Worm (Caenorhabditis elegans): ENCODE data around the gene ets-10.

Gene ets-10

DNA sequence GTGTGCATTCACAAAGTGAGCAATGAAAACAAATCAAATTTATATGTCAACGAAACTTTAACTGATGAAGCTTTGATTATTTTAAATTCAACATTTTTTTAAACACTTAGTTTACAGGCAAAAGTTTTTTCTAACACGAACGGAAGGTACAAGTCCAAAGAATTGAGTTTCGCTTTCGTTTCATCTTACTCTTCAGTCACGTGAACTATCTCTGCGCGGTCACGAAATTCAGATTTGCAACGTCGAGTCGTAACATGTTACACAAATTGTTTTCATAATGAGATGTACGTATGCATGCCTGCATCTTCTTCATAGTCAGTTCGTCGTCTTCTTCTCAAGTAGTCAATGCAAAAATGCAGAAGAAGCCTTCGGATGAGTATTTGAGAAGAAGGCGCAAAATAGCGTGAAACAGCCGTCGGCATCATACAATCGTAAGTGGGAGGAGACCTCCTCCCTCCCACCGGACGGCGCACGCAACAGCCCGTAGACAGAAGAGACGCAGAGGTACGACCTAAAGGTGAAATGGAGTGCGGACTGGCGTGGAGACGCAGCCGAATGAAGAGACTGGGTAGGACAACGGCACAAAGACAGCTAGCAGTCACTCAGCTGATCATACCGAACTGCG is 18.6 kb upstream of the ets-10 start, which contains the start of gene coel-1 (continued):
- no peak for TF ChIP-seq T20F7.1 (GFP tag; optimal IDR thresholded peaks at IDR 0.05)
- no peak for TF ChIP-seq ZK337.2 (GFP tag; IDR thresholded peaks at IDR 0.05)
- TF ChIP-seq lim-7 (GFP tag; IDR thresholded peaks at IDR 0.05): no peak
- TF ChIP-seq zfp-2 (tag; optimal IDR thresholded peaks at IDR 0.05): no peak
- TF ChIP-seq F44E2.7 (GFP tag; IDR thresholded peaks at IDR 0.05): no peak
- TF ChIP-seq aly-2 (tag; optimal IDR thresholded peaks at IDR 0.05): no peak
- no peak for TF ChIP-seq unc-130 (GFP tag; optimal IDR thresholded peaks at IDR 0.05)
- TF ChIP-seq zip-2 (tag; optimal IDR thresholded peaks at IDR 0.05): no peak
- TF ChIP-seq ceh-32 (tag; optimal IDR thresholded peaks at IDR 0.05; ENCODE audit: poor library complexity): no peak
- no peak for TF ChIP-seq nhr-25 (tag; optimal IDR thresholded peaks at IDR 0.05; ENCODE audit: borderline replicate concordance, insufficient read depth)
- no peak for TF ChIP-seq ceh-20 (GFP tag; IDR thresholded peaks at IDR 0.05)
- TF ChIP-seq zag-1 (tag; optimal IDR thresholded peaks at IDR 0.05): no peak
- TF ChIP-seq lin-13 (GFP tag; optimal IDR thresholded peaks at IDR 0.05): peak; percentile 2
- TF ChIP-seq mxl-2 (GFP tag; conservative IDR thresholded peaks at IDR 0.05): no peak
- TF ChIP-seq mdt-29 (GFP tag; IDR thresholded peaks at IDR 0.05): no peak
- no peak for TF ChIP-seq tra-1 (GFP tag; IDR thresholded peaks at IDR 0.05)
- TF ChIP-seq mep-1 (tag; optimal IDR thresholded peaks at IDR 0.05): peak; percentile 68
- no peak for TF ChIP-seq F10B5.3 (tag; optimal IDR thresholded peaks at IDR 0.05)
- peak; percentile 59 for TF ChIP-seq rbr-2 (tag; optimal IDR thresholded peaks at IDR 0.05)
- TF ChIP-seq dve-1 (tag; optimal IDR thresholded peaks at IDR 0.05; ENCODE audit: insufficient read depth): peak; percentile 35
- no peak for TF ChIP-seq nhr-237 (tag; optimal IDR thresholded peaks at IDR 0.05)
- TF ChIP-seq fkh-10 (GFP tag; optimal IDR thresholded peaks at IDR 0.05): peak; percentile 0
- no peak for TF ChIP-seq ama-1 (optimal IDR thresholded peaks at IDR 0.05)
- TF ChIP-seq attf-4 (tag; optimal IDR thresholded peaks at IDR 0.05): no peak
- peak; percentile 85 for TF ChIP-seq hlh-30 (tag; optimal IDR thresholded peaks at IDR 0.05; ENCODE audit: insufficient read depth)
- TF ChIP-seq lin-29 (GFP tag; IDR thresholded peaks at IDR 0.05): no peak
- no peak for TF ChIP-seq lin-1 (GFP tag; IDR thresholded peaks at IDR 0.05)
- no peak for TF ChIP-seq F26F4.8 (GFP tag; conservative IDR thresholded peaks at IDR 0.05)
- TF ChIP-seq skn-1 (tag; optimal IDR thresholded peaks at IDR 0.05): no peak
- TF ChIP-seq nhr-111 (GFP tag; optimal IDR thresholded peaks at IDR 0.05): no peak
- no peak for TF ChIP-seq zfp-3 (GFP tag; conservative IDR thresholded peaks at IDR 0.05)
- TF ChIP-seq ZK546.5 (tag; optimal IDR thresholded peaks at IDR 0.05): no peak
- no peak for TF ChIP-seq php-3 (GFP tag; IDR thresholded peaks at IDR 0.05)
- TF ChIP-seq hif-1 (tag; optimal IDR thresholded peaks at IDR 0.05): peak in 1 of 2 experiments; percentile 4
- no peak for TF ChIP-seq R02D3.7 (tag; optimal IDR thresholded peaks at IDR 0.05)
- TF ChIP-seq ztf-7 (tag; optimal IDR thresholded peaks at IDR 0.05): no peak
- no peak for TF ChIP-seq dmd-9 (GFP tag; IDR thresholded peaks at IDR 0.05)
- TF ChIP-seq daf-16 (GFP tag; optimal IDR thresholded peaks at IDR 0.05): no peak
- peak; percentile 37 for TF ChIP-seq daf-16 (tag; optimal IDR thresholded peaks at IDR 0.05)
- peak; percentile 78 for TF ChIP-seq set-16 (GFP tag; IDR thresholded peaks at IDR 0.05)
- no peak for TF ChIP-seq D1046.2 (GFP tag; IDR thresholded peaks at IDR 0.05)
- TF ChIP-seq nhr-48 (tag; optimal IDR thresholded peaks at IDR 0.05): peak; percentile 27
- TF ChIP-seq ceh-44 (GFP tag; IDR thresholded peaks at IDR 0.05): no peak
- TF ChIP-seq daf-8 (GFP tag; IDR thresholded peaks at IDR 0.05): no peak
- no peak for TF ChIP-seq nhr-41 (GFP tag; IDR thresholded peaks at IDR 0.05)
- no peak for TF ChIP-seq ceh-62 (tag; optimal IDR thresholded peaks at IDR 0.05)
- TF ChIP-seq dpl-1 (GFP tag; optimal IDR thresholded peaks at IDR 0.05): no peak
- peak; percentile 55 for TF ChIP-seq aha-1 (tag)
- peak; percentile 5 for TF ChIP-seq F37D6.2 (tag; optimal IDR thresholded peaks at IDR 0.05)
- TF ChIP-seq arid-1 (GFP tag; conservative IDR thresholded peaks at IDR 0.05): no peak
- no peak for TF ChIP-seq spr-3 (GFP tag; optimal IDR thresholded peaks at IDR 0.05)
- no peak for TF ChIP-seq lir-3 (tag; optimal IDR thresholded peaks at IDR 0.05)
